Fruit fly (Drosophila melanogaster) whole organism, embryonic: ENCODE measurements around the gene arm.

Experiments
- Bdp1 ChIP-seq: fragments of 200-800 bp; sonication (Bioruptor generic); optimal IDR thresholded peaks from 3 replicates; lab custom pipeline; 2016; ENCODE audit warnings: missing biosample characterization, missing genetic modification characterization
- CG10654 ChIP-seq: fragments of 200-800 bp; sonication (Bioruptor generic); optimal IDR thresholded peaks from 2 replicates; lab custom pipeline; 2016; ENCODE audit warnings: missing biosample characterization, missing genetic modification characterization
- CG11093 ChIP-seq: fragments of 200-800 bp; sonication (Bioruptor generic); IDR thresholded peaks from 3 replicates; pipeline ENCODE4 v1.3.6; 2022; ENCODE audit warnings: missing biosample characterization, missing genetic modification characterization
- CG11560 ChIP-seq: fragments of 200-800 bp; sonication (Bioruptor generic); IDR thresholded peaks from 3 replicates; pipeline ENCODE4 v1.3.6; 2022; ENCODE audit warnings: missing biosample characterization, missing genetic modification characterization
- CG12071 ChIP-seq: fragments of 200-800 bp; sonication (Bioruptor generic); optimal IDR thresholded peaks from 3 replicates; lab custom pipeline; 2018; ENCODE audit warnings: missing biosample characterization, mild to moderate bottlenecking, missing genetic modification characterization
- CG1233 ChIP-seq: fragments of 200-800 bp; sonication (Bioruptor generic); optimal IDR thresholded peaks from 4 replicates; lab custom pipeline; 2018; ENCODE audit warnings: missing biosample characterization, mild to moderate bottlenecking, missing genetic modification characterization
- CG1529 ChIP-seq: fragments of 200-800 bp; sonication (Bioruptor generic); optimal IDR thresholded peaks from 3 replicates; lab custom pipeline; 2018; ENCODE audit warnings: missing biosample characterization, missing genetic modification characterization
- CG17359 ChIP-seq: fragments of 200-800 bp; sonication (Bioruptor generic); optimal IDR thresholded peaks from 3 replicates; lab custom pipeline; 2018; ENCODE audit warnings: missing biosample characterization, mild to moderate bottlenecking, missing genetic modification characterization, moderate library complexity
- CG2120 ChIP-seq: fragments of 200-800 bp; sonication (Bioruptor generic); optimal IDR thresholded peaks from 3 replicates; lab custom pipeline; 2016; ENCODE audit warnings: missing biosample characterization, missing genetic modification characterization
- CG2678 ChIP-seq: fragments of 200-800 bp; sonication (Bioruptor generic); optimal IDR thresholded peaks from 3 replicates; lab custom pipeline; 2019; ENCODE audit warnings: missing biosample characterization, mild to moderate bottlenecking, missing genetic modification characterization, moderate library complexity
- CG34376 ChIP-seq: fragments of 200-800 bp; sonication (Bioruptor generic); optimal IDR thresholded peaks from 2 replicates; lab custom pipeline; 2018; ENCODE audit warnings: missing biosample characterization, mild to moderate bottlenecking, missing genetic modification characterization
- CG42726 ChIP-seq: fragments of 200-800 bp; sonication (Bioruptor generic); IDR thresholded peaks from 2 replicates; pipeline ENCODE4 v1.3.6; 2022; ENCODE audit warnings: missing biosample characterization, missing genetic modification characterization; ENCODE audit not compliant: partially characterized antibody
- CG4328 ChIP-seq: fragments of 200-800 bp; sonication (Bioruptor generic); optimal IDR thresholded peaks from 3 replicates; lab custom pipeline; 2017; ENCODE audit warnings: missing biosample characterization, missing genetic modification reagents, missing genetic modification characterization
- CG4404 ChIP-seq: fragments of 200-800 bp; sonication (Bioruptor generic); IDR thresholded peaks from 2 replicates; pipeline ENCODE4 v1.3.6; 2022; ENCODE audit warnings: missing biosample characterization, missing genetic modification characterization
- Camta ChIP-seq: fragments of 200-800 bp; sonication (Bioruptor generic); optimal IDR thresholded peaks from 2 replicates; lab custom pipeline; 2016; ENCODE audit warnings: missing biosample characterization, missing genetic modification characterization
- Chrac-16 ChIP-seq: fragments of 200-800 bp; sonication (Bioruptor generic); optimal IDR thresholded peaks from 3 replicates; lab custom pipeline; 2016; ENCODE audit warnings: missing biosample characterization, missing genetic modification characterization
- HLH54F ChIP-seq: fragments of 200-800 bp; sonication (Bioruptor generic); optimal IDR thresholded peaks from 3 replicates; lab custom pipeline; 2016; ENCODE audit warnings: missing biosample characterization, missing genetic modification characterization
- HmgZ ChIP-seq: fragments of 200-800 bp; sonication (Bioruptor generic); optimal IDR thresholded peaks from 2 replicates; lab custom pipeline; 2018; ENCODE audit warnings: missing biosample characterization, mild to moderate bottlenecking, missing genetic modification characterization
- Hr39 ChIP-seq: fragments of >200 bp; optimal IDR thresholded peaks from 2 replicates; lab custom pipeline; 2017
- Hr78 ChIP-seq, 2 experiments: fragments of 200-800 bp in 1 of 2; fragments of >200 bp in 1 of 2; sonication (Bioruptor generic) in 1 of 2; optimal IDR thresholded peaks; 2 replicates each; lab custom pipeline; 2017 to 2019; ENCODE audit warnings: missing biosample characterization in 2 of 2, missing genetic modification characterization in 2 of 2, mild to moderate bottlenecking in 1 of 2, moderate library complexity in 1 of 2
- Kr ChIP-seq: fragments of 200-800 bp; sonication (Bioruptor generic); optimal IDR thresholded peaks from 2 replicates; lab custom pipeline; 2017; ENCODE audit warnings: missing biosample characterization, mild to moderate bottlenecking, missing genetic modification characterization
- MTF-1 ChIP-seq: fragments of 200-800 bp; sonication (Bioruptor generic); optimal IDR thresholded peaks from 2 replicates; lab custom pipeline; 2018; ENCODE audit warnings: missing biosample characterization, mild to moderate bottlenecking, missing genetic modification characterization, borderline replicate concordance
- Pdp1 ChIP-seq, 2 experiments: fragments of 200-800 bp; sonication (Bioruptor generic); optimal IDR thresholded peaks; 3 replicates each; lab custom pipeline; 2016; ENCODE audit warnings: missing biosample characterization in 2 of 2, missing genetic modification characterization in 2 of 2, mild to moderate bottlenecking in 1 of 2, moderate library complexity in 1 of 2
- YL-1 ChIP-seq: fragments of 200-800 bp; sonication (Bioruptor generic); optimal IDR thresholded peaks from 3 replicates; lab custom pipeline; 2017; ENCODE audit warnings: missing biosample characterization, mild to moderate bottlenecking, missing genetic modification characterization
- ac ChIP-seq: fragments of 200-800 bp; sonication (Bioruptor generic); optimal IDR thresholded peaks from 3 replicates; lab custom pipeline; 2017; ENCODE audit warnings: missing biosample characterization, mild to moderate bottlenecking, missing genetic modification characterization
- aop ChIP-seq: fragments of 200-800 bp; sonication (Bioruptor generic); IDR thresholded peaks from 2 replicates; pipeline ENCODE4 v1.3.6; 2022; ENCODE audit warnings: missing biosample characterization, missing genetic modification characterization
- bbx ChIP-seq: fragments of 200-800 bp; sonication (Bioruptor generic); IDR thresholded peaks from 2 replicates; pipeline ENCODE4 v1.3.6; 2022; ENCODE audit warnings: missing biosample characterization, missing genetic modification characterization; ENCODE audit not compliant: partially characterized antibody
- bowl ChIP-seq: fragments of 200-800 bp; sonication (Bioruptor generic); IDR thresholded peaks from 2 replicates; pipeline ENCODE4 v1.3.6; 2022; ENCODE audit warnings: missing biosample characterization, missing genetic modification characterization
- dysf ChIP-seq: fragments of 200-800 bp; sonication (Bioruptor generic); IDR thresholded peaks from 3 replicates; pipeline ENCODE4 v1.3.6; 2022; ENCODE audit warnings: missing biosample characterization, missing genetic modification characterization
- fu2 ChIP-seq: fragments of 200-800 bp; sonication (Bioruptor generic); optimal IDR thresholded peaks from 2 replicates; lab custom pipeline; 2016; ENCODE audit warnings: missing biosample characterization, missing genetic modification characterization
- gsb ChIP-seq: fragments of 200-800 bp; sonication (Bioruptor generic); IDR thresholded peaks from 2 replicates; pipeline ENCODE4 v1.3.6; 2022; ENCODE audit warnings: missing biosample characterization, missing genetic modification characterization
- h ChIP-seq: fragments of >200 bp; optimal IDR thresholded peaks from 2 replicates; lab custom pipeline; 2017
- hbn ChIP-seq: fragments of 200-800 bp; sonication (Bioruptor generic); IDR thresholded peaks from 2 replicates; pipeline ENCODE4 v1.3.6; 2022; ENCODE audit warnings: missing biosample characterization, missing genetic modification characterization; ENCODE audit not compliant: partially characterized antibody
- hth ChIP-seq: fragments of >200 bp; optimal IDR thresholded peaks from 2 replicates; lab custom pipeline; 2017; ENCODE audit warnings: inconsistent platforms
- ind ChIP-seq: fragments of 200-800 bp; sonication (Bioruptor generic); optimal IDR thresholded peaks from 3 replicates; lab custom pipeline; 2016; ENCODE audit warnings: missing biosample characterization, missing genetic modification characterization
- insv ChIP-seq, 2 experiments: fragments of 200-800 bp; sonication (Bioruptor generic); optimal IDR thresholded peaks; 3 replicates each; lab custom pipeline; 2016 to 2018; ENCODE audit warnings: missing biosample characterization in 2 of 2, missing genetic modification characterization in 2 of 2
- jumu ChIP-seq: fragments of 200-800 bp; sonication (Bioruptor generic); optimal IDR thresholded peaks from 3 replicates; lab custom pipeline; 2016; ENCODE audit warnings: missing biosample characterization, missing genetic modification characterization
- maf-S ChIP-seq: fragments of 200-800 bp; sonication (Bioruptor generic); optimal IDR thresholded peaks from 2 replicates; lab custom pipeline; 2016; ENCODE audit warnings: missing biosample characterization, missing genetic modification characterization
- nerfin-2 ChIP-seq: fragments of 200-800 bp; sonication (Bioruptor generic); IDR thresholded peaks from 2 replicates; pipeline ENCODE4 v1.3.6; 2022; ENCODE audit warnings: missing biosample characterization, missing genetic modification characterization; ENCODE audit not compliant: partially characterized antibody
- peb ChIP-seq: fragments of 200-800 bp; sonication (Bioruptor generic); IDR thresholded peaks from 2 replicates; pipeline ENCODE4 v1.3.6; 2022; ENCODE audit warnings: missing biosample characterization, missing genetic modification characterization
- pita ChIP-seq: fragments of 200-800 bp; sonication (Bioruptor generic); optimal IDR thresholded peaks from 2 replicates; lab custom pipeline; 2017; ENCODE audit warnings: missing biosample characterization, mild to moderate bottlenecking, missing genetic modification characterization
- pnt ChIP-seq: fragments of 200-800 bp; sonication (Bioruptor generic); optimal IDR thresholded peaks from 3 replicates; lab custom pipeline; 2016; ENCODE audit warnings: missing biosample characterization, missing genetic modification characterization
- run ChIP-seq: fragments of 200-800 bp; sonication (Bioruptor generic); optimal IDR thresholded peaks from 3 replicates; lab custom pipeline; 2018; ENCODE audit warnings: missing biosample characterization, mild to moderate bottlenecking, missing genetic modification characterization
- sens ChIP-seq: fragments of 200-800 bp; sonication (Bioruptor generic); peaks from one replicate; lab custom pipeline; 2016; ENCODE audit warnings: missing biosample characterization, missing genetic modification characterization
- sna ChIP-seq: fragments of 200-800 bp; sonication (Bioruptor generic); IDR thresholded peaks from 2 replicates; pipeline ENCODE4 v1.3.6; 2022; ENCODE audit warnings: missing biosample characterization, missing genetic modification characterization; ENCODE audit not compliant: partially characterized antibody
- toy ChIP-seq: fragments of 200-800 bp; sonication (Bioruptor generic); IDR thresholded peaks from 2 replicates; pipeline ENCODE4 v1.3.6; 2022; ENCODE audit warnings: missing biosample characterization, missing genetic modification characterization
- trh ChIP-seq: fragments of 200-800 bp; sonication (Bioruptor generic); optimal IDR thresholded peaks from 2 replicates; lab custom pipeline; 2016; ENCODE audit warnings: missing biosample characterization, missing genetic modification characterization
- twi ChIP-seq: fragments of 200-800 bp; optimal IDR thresholded peaks from 2 replicates; lab custom pipeline; 2019; ENCODE audit warnings: missing biosample characterization, mild to moderate bottlenecking, missing genetic modification characterization, moderate library complexity
- unc-4 ChIP-seq: fragments of 200-800 bp; sonication (Bioruptor generic); IDR thresholded peaks from 2 replicates; pipeline ENCODE4 v1.3.6; 2022; ENCODE audit warnings: missing biosample characterization, missing genetic modification characterization; ENCODE audit not compliant: partially characterized antibody
- z ChIP-seq: fragments of 200-800 bp; sonication (Bioruptor generic); IDR thresholded peaks from 3 replicates; pipeline ENCODE4 v1.3.6; 2022; ENCODE audit warnings: missing biosample characterization, missing genetic modification characterization
- zfh2 ChIP-seq: fragments of 200-800 bp; sonication (Bioruptor generic); optimal IDR thresholded peaks from 2 replicates; lab custom pipeline; 2016; ENCODE audit warnings: missing biosample characterization, missing genetic modification characterization

arm gene

dm6 chrX:1849914-1850313 lies 50.5 kb downstream of the arm start (continued):
- TF ChIP-seq CG4404 (GFP tag; lab: Robert Waterston, UW) (peak; percentile 41; the same call in 1 of the 2 replicates), Kr (GFP tag; lab: Kevin White, UChicago) (no peak), Hr78 (GFP tag; optimal IDR thresholded peaks at IDR 0.05; lab: Kevin White, UChicago) (peak in 1 of 2 experiments; percentile 58), CG11560 (0 out of 3 replicates have a peak, but pooled peaks have one; percentile 58), nerfin-2 (GFP tag; lab: Robert Waterston, UW) (no peak), ind (GFP tag; lab: Kevin White, UChicago) (peak; percentile 87), CG1529 (GFP tag; lab: Kevin White, UChicago) (peak; percentile 54), twi (tag; lab: Kevin White, UChicago) (peak; percentile 71), CG1233 (GFP tag; lab: Kevin White, UChicago) (peak; percentile 86), trh (GFP tag; lab: Kevin White, UChicago) (peak; percentile 19), Hr39 (lab: Kevin White, UChicago) (no peak), HmgZ (tag; lab: Kevin White, UChicago) (peak; percentile 95), maf-S (GFP tag; lab: Kevin White, UChicago) (peak; percentile 68), h (no peak), sna (GFP tag; lab: Robert Waterston, UW) (no peak), peb (GFP tag; lab: Robert Waterston, UW) (peak; percentile 37; the same call in 1 of the 2 replicates), hbn (GFP tag; lab: Robert Waterston, UW) (no peak), z (no peak), aop (GFP tag; lab: Robert Waterston, UW) (no peak), YL-1 (peak; percentile 57), Bdp1 (GFP tag; lab: Kevin White, UChicago) (peak; percentile 44), hth (lab: Kevin White, UChicago) (no peak), toy (0 out of 2 replicates have a peak, but pooled peaks have one; percentile 42), zfh2 (peak; percentile 83), run (peak; percentile 76), CG34376 (peak; percentile 92), insv (GFP tag; optimal IDR thresholded peaks at IDR 0.05; lab: Kevin White, UChicago) (peak in 1 of 2 experiments; percentile 38), MTF-1 (GFP tag; lab: Kevin White, UChicago) (peak; percentile 34), bowl (GFP tag; lab: Robert Waterston, UW) (peak; percentile 25; the same call in 1 of the 2 replicates), CG11093 (GFP tag; lab: Robert Waterston, UW) (no peak), Chrac-16 (GFP tag; lab: Kevin White, UChicago) (peak; percentile 74), CG2678 (tag; lab: Kevin White, UChicago) (peak; percentile 96), Pdp1 (GFP tag; optimal IDR thresholded peaks at IDR 0.05; lab: Kevin White, UChicago) (peak; percentile 74 to 85), CG12071 (GFP tag; lab: Kevin White, UChicago) (peak; percentile 90), Camta (peak; percentile 47), pita (GFP tag; lab: Kevin White, UChicago) (no peak), gsb (peak; percentile 44; the same call in 1 of the 2 replicates), sens (peak; percentile 92), ac (peak; percentile 6), pnt (GFP tag; lab: Kevin White, UChicago) (peak; percentile 52), fu2 (GFP tag; lab: Kevin White, UChicago) (peak; percentile 57), jumu (peak; percentile 56), unc-4 (GFP tag; lab: Robert Waterston, UW) (no peak), HLH54F (GFP tag; lab: Kevin White, UChicago) (peak; percentile 72), CG17359 (tag; lab: Kevin White, UChicago) (peak; percentile 87), dysf (peak; percentile 87), bbx (GFP tag; lab: Robert Waterston, UW) (no peak), CG4328 (GFP tag; lab: Kevin White, UChicago) (peak; percentile 82), CG42726 (GFP tag; lab: Robert Waterston, UW) (no peak), CG10654 (peak; percentile 67), CG2120 (GFP tag; lab: Kevin White, UChicago) (peak; percentile 95)
